Fruit fly (Drosophila melanogaster) whole organism, embryonic: ENCODE measurements around the gene Pph13.

ENCODE experiments used
- CG10209 ChIP-seq: fragments of 200-800 bp; sonication (Bioruptor generic); optimal IDR thresholded peaks from 3 replicates; lab custom pipeline; 2017; ENCODE audit warnings: missing biosample characterization, mild to moderate bottlenecking, missing genetic modification characterization, missing genetic modification reagents
- CG10267 ChIP-seq: fragments of 200-800 bp; sonication (Bioruptor generic); optimal IDR thresholded peaks from 2 replicates; lab custom pipeline; 2018; ENCODE audit warnings: missing biosample characterization, mild to moderate bottlenecking, missing genetic modification characterization, moderate library complexity
- CG11723 ChIP-seq: fragments of 200-800 bp; sonication (Bioruptor generic); optimal IDR thresholded peaks from 2 replicates; lab custom pipeline; 2017; ENCODE audit warnings: missing biosample characterization, mild to moderate bottlenecking, missing genetic modification characterization
- CG12071 ChIP-seq: fragments of 200-800 bp; sonication (Bioruptor generic); optimal IDR thresholded peaks from 3 replicates; lab custom pipeline; 2018; ENCODE audit warnings: missing biosample characterization, mild to moderate bottlenecking, missing genetic modification characterization
- CG12942 ChIP-seq: fragments of 200-800 bp; sonication (Bioruptor generic); optimal IDR thresholded peaks from 3 replicates; lab custom pipeline; 2016; ENCODE audit warnings: missing biosample characterization, missing genetic modification characterization
- CG17385 ChIP-seq: fragments of 200-800 bp; sonication (Bioruptor generic); optimal IDR thresholded peaks from 3 replicates; lab custom pipeline; 2018; ENCODE audit warnings: missing biosample characterization, mild to moderate bottlenecking, missing genetic modification characterization
- CG18764 ChIP-seq: fragments of 200-800 bp; sonication (Bioruptor generic); optimal IDR thresholded peaks from 3 replicates; lab custom pipeline; 2016; ENCODE audit warnings: missing biosample characterization, missing genetic modification characterization
- CG2202 ChIP-seq: fragments of 200-800 bp; sonication (Bioruptor generic); optimal IDR thresholded peaks from 2 replicates; lab custom pipeline; 2018; ENCODE audit warnings: missing biosample characterization, mild to moderate bottlenecking, missing genetic modification characterization
- CG2875 ChIP-seq: fragments of 200-800 bp; sonication (Bioruptor generic); optimal IDR thresholded peaks from 2 replicates; lab custom pipeline; 2017; ENCODE audit warnings: missing biosample characterization, mild to moderate bottlenecking, missing genetic modification characterization, missing genetic modification reagents
- CG30403 ChIP-seq: fragments of 200-800 bp; sonication (Bioruptor generic); optimal IDR thresholded peaks from 3 replicates; lab custom pipeline; 2016; ENCODE audit warnings: missing biosample characterization, missing genetic modification characterization
- CG31388 ChIP-seq: fragments of 200-800 bp; sonication (Bioruptor generic); optimal IDR thresholded peaks from 2 replicates; lab custom pipeline; 2016; ENCODE audit warnings: missing biosample characterization, missing genetic modification characterization
- CG7357 ChIP-seq: fragments of 200-800 bp; sonication (Bioruptor generic); IDR thresholded peaks from 3 replicates; pipeline ENCODE4 v1.3.6; 2022; ENCODE audit warnings: missing biosample characterization, missing genetic modification characterization
- CG7786 ChIP-seq: fragments of 200-800 bp; sonication (Bioruptor generic); optimal IDR thresholded peaks from 2 replicates; lab custom pipeline; 2016; ENCODE audit warnings: missing biosample characterization, missing genetic modification characterization
- CG8388 ChIP-seq: fragments of 200-800 bp; sonication (Bioruptor generic); optimal IDR thresholded peaks from 2 replicates; lab custom pipeline; 2019; ENCODE audit warnings: missing biosample characterization, mild to moderate bottlenecking, missing genetic modification characterization, moderate library complexity
- CG9215 ChIP-seq: fragments of 200-800 bp; sonication (Bioruptor generic); IDR thresholded peaks from 2 replicates; pipeline ENCODE4 v1.3.6; 2022; ENCODE audit warnings: missing biosample characterization, missing genetic modification characterization
- Chrac-16 ChIP-seq: fragments of 200-800 bp; sonication (Bioruptor generic); optimal IDR thresholded peaks from 3 replicates; lab custom pipeline; 2016; ENCODE audit warnings: missing biosample characterization, missing genetic modification characterization
- D19A ChIP-seq: fragments of 200-800 bp; optimal IDR thresholded peaks from 3 replicates; lab custom pipeline; 2019; ENCODE audit warnings: missing biosample characterization, mild to moderate bottlenecking, missing genetic modification characterization, moderate library complexity
- Deaf1 ChIP-seq: fragments of 200-800 bp; optimal IDR thresholded peaks from 3 replicates; lab custom pipeline; 2019; ENCODE audit warnings: missing biosample characterization, mild to moderate bottlenecking, missing genetic modification characterization, moderate library complexity
- Doc3 ChIP-seq: fragments of 200-800 bp; sonication (Bioruptor generic); IDR thresholded peaks from 3 replicates; pipeline ENCODE4 v1.3.6; 2022; ENCODE audit warnings: missing biosample characterization, missing genetic modification characterization; ENCODE audit not compliant: partially characterized antibody
- Dp ChIP-seq: fragments of 200-800 bp; sonication (Bioruptor generic); optimal IDR thresholded peaks from 2 replicates; lab custom pipeline; 2018; ENCODE audit warnings: missing biosample characterization, mild to moderate bottlenecking, missing genetic modification characterization, moderate library complexity
- Mad ChIP-seq: fragments of 200-800 bp; sonication (Bioruptor generic); optimal IDR thresholded peaks from 2 replicates; lab custom pipeline; 2016; ENCODE audit warnings: missing biosample characterization, missing genetic modification characterization
- Med ChIP-seq: fragments of 200-800 bp; sonication (Bioruptor generic); peaks from one replicate; lab custom pipeline; 2016; ENCODE audit warnings: missing biosample characterization, missing genetic modification characterization, mild to moderate bottlenecking, inconsistent platforms, moderate library complexity
- NC2β ChIP-seq: fragments of 200-800 bp; sonication (Bioruptor generic); optimal IDR thresholded peaks from 2 replicates; lab custom pipeline; 2016; ENCODE audit warnings: missing biosample characterization, missing genetic modification characterization
- Oli ChIP-seq: fragments of 200-800 bp; sonication (Bioruptor generic); optimal IDR thresholded peaks from 2 replicates; lab custom pipeline; 2018; ENCODE audit warnings: missing biosample characterization, mild to moderate bottlenecking, missing genetic modification characterization, moderate library complexity
- Sry-β ChIP-seq: fragments of 200-800 bp; sonication (Bioruptor generic); optimal IDR thresholded peaks from 2 replicates; lab custom pipeline; 2018; ENCODE audit warnings: missing biosample characterization, mild to moderate bottlenecking, missing genetic modification characterization, moderate library complexity
- TFAM ChIP-seq: fragments of 200-800 bp; sonication (Bioruptor generic); optimal IDR thresholded peaks from 2 replicates; lab custom pipeline; 2017; ENCODE audit warnings: missing biosample characterization, missing genetic modification characterization, inconsistent platforms
- Trl ChIP-seq, 3 experiments: fragments of >200 bp in 2 of 3; fragments of 200-800 bp in 1 of 3; sonication (Bioruptor generic) in 1 of 3; optimal IDR thresholded peaks; 2 replicates in 1 of 3; 3 replicates in 2 of 3; lab custom pipeline; 2016 to 2017; ENCODE audit warnings: missing biosample characterization in 1 of 3, missing genetic modification characterization in 1 of 3
- ase ChIP-seq: fragments of 200-800 bp; sonication (Bioruptor generic); IDR thresholded peaks from 3 replicates; pipeline ENCODE4 v1.3.6; 2022; ENCODE audit warnings: missing biosample characterization, missing genetic modification characterization
- bbx ChIP-seq: fragments of 200-800 bp; sonication (Bioruptor generic); IDR thresholded peaks from 2 replicates; pipeline ENCODE4 v1.3.6; 2022; ENCODE audit warnings: missing biosample characterization, missing genetic modification characterization; ENCODE audit not compliant: partially characterized antibody
- chm ChIP-seq: fragments of 200-800 bp; sonication (Bioruptor generic); IDR thresholded peaks from 2 replicates; pipeline ENCODE4 v1.3.6; 2022; ENCODE audit warnings: missing biosample characterization, missing genetic modification characterization
- crc ChIP-seq: fragments of 200-800 bp; sonication (Bioruptor generic); optimal IDR thresholded peaks from 2 replicates; lab custom pipeline; 2016; ENCODE audit warnings: missing biosample characterization, missing genetic modification characterization
- disco-r ChIP-seq: fragments of 200-800 bp; sonication (Bioruptor generic); optimal IDR thresholded peaks from 2 replicates; lab custom pipeline; 2016; ENCODE audit warnings: missing biosample characterization, missing genetic modification characterization
- dysf ChIP-seq: fragments of 200-800 bp; sonication (Bioruptor generic); IDR thresholded peaks from 3 replicates; pipeline ENCODE4 v1.3.6; 2022; ENCODE audit warnings: missing biosample characterization, missing genetic modification characterization
- h ChIP-seq: fragments of >200 bp; optimal IDR thresholded peaks from 2 replicates; lab custom pipeline; 2017
- hth ChIP-seq: fragments of >200 bp; optimal IDR thresholded peaks from 2 replicates; lab custom pipeline; 2017; ENCODE audit warnings: inconsistent platforms
- kay ChIP-seq: fragments of 200-800 bp; sonication (Bioruptor generic); optimal IDR thresholded peaks from 2 replicates; lab custom pipeline; 2016; ENCODE audit warnings: missing biosample characterization, missing genetic modification characterization
- klu ChIP-seq: fragments of 200-800 bp; sonication (Bioruptor generic); IDR thresholded peaks from 2 replicates; pipeline ENCODE4 v1.3.6; 2022; ENCODE audit warnings: missing biosample characterization, missing genetic modification characterization
- knrl ChIP-seq: fragments of 200-800 bp; sonication (Bioruptor generic); IDR thresholded peaks from 3 replicates; pipeline ENCODE4 v1.3.6; 2022; ENCODE audit warnings: missing biosample characterization, missing genetic modification characterization; ENCODE audit not compliant: partially characterized antibody
- luna ChIP-seq: fragments of 200-800 bp; sonication (Bioruptor generic); optimal IDR thresholded peaks from 2 replicates; lab custom pipeline; 2016; ENCODE audit warnings: missing biosample characterization, missing genetic modification characterization
- pan ChIP-seq, 4 experiments: fragments of >200 bp in 3 of 4; fragments of 200-800 bp in 1 of 4; sonication (Bioruptor generic) in 1 of 4; optimal IDR thresholded peaks in 3 of 4; IDR thresholded peaks in 1 of 4; 2 replicates each; pipeline versions ENCODE4 v1.3.6 to Lab custom; 2017 to 2022; ENCODE audit warnings: missing biosample characterization in 2 of 4, missing genetic modification characterization in 2 of 4, mixed read lengths in 1 of 4
- repo ChIP-seq: fragments of 200-800 bp; sonication (Bioruptor generic); optimal IDR thresholded peaks from 2 replicates; lab custom pipeline; 2016; ENCODE audit warnings: missing biosample characterization, missing genetic modification characterization
- run ChIP-seq: fragments of 200-800 bp; sonication (Bioruptor generic); optimal IDR thresholded peaks from 3 replicates; lab custom pipeline; 2018; ENCODE audit warnings: missing biosample characterization, mild to moderate bottlenecking, missing genetic modification characterization
- salm ChIP-seq: fragments of 200-800 bp; sonication (Bioruptor generic); optimal IDR thresholded peaks from 2 replicates; lab custom pipeline; 2018; ENCODE audit warnings: missing biosample characterization, mild to moderate bottlenecking, missing genetic modification characterization
- scrt ChIP-seq: fragments of 200-800 bp; sonication (Bioruptor generic); optimal IDR thresholded peaks from 2 replicates; lab custom pipeline; 2018; ENCODE audit warnings: missing biosample characterization, mild to moderate bottlenecking, missing genetic modification characterization, moderate library complexity
- sim ChIP-seq: fragments of 200-800 bp; sonication (Bioruptor generic); IDR thresholded peaks from 2 replicates; pipeline ENCODE4 v1.3.6; 2022; ENCODE audit warnings: missing biosample characterization, missing genetic modification characterization
- sima ChIP-seq: fragments of 200-800 bp; sonication (Bioruptor generic); optimal IDR thresholded peaks from 2 replicates; lab custom pipeline; 2016; ENCODE audit warnings: missing biosample characterization, missing genetic modification characterization
- tin ChIP-seq: fragments of 200-800 bp; sonication (Bioruptor generic); optimal IDR thresholded peaks from 3 replicates; lab custom pipeline; 2016; ENCODE audit warnings: missing biosample characterization, missing genetic modification characterization
- trem ChIP-seq: fragments of 200-800 bp; optimal IDR thresholded peaks from 3 replicates; lab custom pipeline; 2019; ENCODE audit warnings: missing biosample characterization, mild to moderate bottlenecking, missing genetic modification characterization, moderate library complexity
- ttk ChIP-seq: fragments of 200-800 bp; sonication (Bioruptor generic); IDR thresholded peaks from 2 replicates; pipeline ENCODE4 v2.1.2; 2022; ENCODE audit warnings: missing biosample characterization, missing genetic modification characterization
- wdn ChIP-seq: fragments of 200-800 bp; sonication (Bioruptor generic); IDR thresholded peaks from 2 replicates; pipeline ENCODE4 v1.3.6; 2022; ENCODE audit warnings: missing biosample characterization, missing genetic modification characterization

Pph13 gene

DNA sequence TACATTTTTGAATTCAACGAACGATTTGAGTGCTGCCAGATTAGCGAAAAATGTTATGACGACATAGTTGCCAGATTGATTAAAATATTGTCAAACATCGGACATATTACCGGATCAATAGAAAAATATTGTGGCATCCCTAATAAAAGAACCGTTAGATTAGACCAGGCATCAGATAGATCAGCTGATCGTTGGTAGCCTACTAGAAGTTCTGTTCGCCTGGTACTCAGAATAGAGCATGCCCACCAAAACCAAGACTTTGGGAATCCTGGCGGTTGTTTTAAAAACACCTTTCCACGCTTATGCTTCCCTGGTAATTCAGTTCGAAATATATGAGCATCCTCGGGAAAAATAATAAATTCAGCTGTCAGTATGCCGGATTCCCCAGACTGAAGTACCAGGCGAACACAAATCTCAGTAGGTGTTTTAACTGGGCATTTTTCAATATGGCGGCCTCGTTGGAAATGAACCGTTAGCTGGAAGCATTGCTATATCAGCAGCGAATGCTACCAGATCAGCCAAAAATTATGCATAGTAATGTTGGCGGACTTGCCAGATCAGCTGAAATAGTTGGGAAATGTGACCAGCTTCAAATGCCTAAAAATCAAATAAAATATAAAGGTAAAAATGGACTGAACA is 36.6 kb upstream of the Pph13 start (continued):
- TF ChIP-seq CG18764 (GFP tag; lab: Kevin White, UChicago), result no peak
- TF ChIP-seq D19A, result peak; percentile 8
- TF ChIP-seq sim (GFP tag; lab: Robert Waterston, UW), result 0 out of 2 replicates have a peak, but pooled peaks have one; percentile 21
- no peak for TF ChIP-seq CG9215 (GFP tag; lab: Robert Waterston, UW)
- TF ChIP-seq CG7357 (GFP tag; lab: Robert Waterston, UW), result no peak
- TF ChIP-seq CG10267 (tag; lab: Kevin White, UChicago), result peak; percentile 60
- no peak for TF ChIP-seq CG8388 (GFP tag; lab: Kevin White, UChicago)
- TF ChIP-seq Mad (GFP tag; lab: Kevin White, UChicago), result no peak
- TF ChIP-seq scrt (GFP tag; lab: Kevin White, UChicago), result no peak
- no peak for TF ChIP-seq CG10209 (GFP tag; lab: Kevin White, UChicago)
- no peak for TF ChIP-seq hth
- TF ChIP-seq TFAM (GFP tag; lab: Kevin White, UChicago), result no peak
- TF ChIP-seq CG31388, result no peak
- no peak for TF ChIP-seq ttk (GFP tag; lab: Robert Waterston, UW)
- TF ChIP-seq run (tag; lab: Kevin White, UChicago), result peak; percentile 45
- peak; percentile 88 for TF ChIP-seq Med (GFP tag; lab: Kevin White, UChicago)
- TF ChIP-seq crc (GFP tag; lab: Kevin White, UChicago), result no peak
- no peak for TF ChIP-seq Oli
- no peak for TF ChIP-seq kay (GFP tag; lab: Kevin White, UChicago)
- peak; percentile 26 for TF ChIP-seq NC2β
- peak; percentile 58 for TF ChIP-seq trem (tag; lab: Kevin White, UChicago)
- peak in 1 of 2 experiments; percentile 4 for TF ChIP-seq Trl (optimal IDR thresholded peaks at IDR 0.05; lab: Kevin White, UChicago)
- TF ChIP-seq Trl (GFP tag; optimal IDR thresholded peaks at IDR 0.05; lab: Kevin White, UChicago), result no peak
- peak; percentile 26 for TF ChIP-seq Deaf1
- peak; percentile 61; the same call in 1 of the 3 replicates for TF ChIP-seq Doc3
- no peak for TF ChIP-seq Sry-β (GFP tag; lab: Kevin White, UChicago)
- TF ChIP-seq Dp (GFP tag; lab: Kevin White, UChicago), result peak; percentile 71
- TF ChIP-seq luna, result no peak
- peak; percentile 55; the same call in 2 of the 3 replicates for TF ChIP-seq knrl (GFP tag; lab: Robert Waterston, UW)
- no peak for TF ChIP-seq wdn (GFP tag; lab: Robert Waterston, UW)
- TF ChIP-seq disco-r (GFP tag; lab: Kevin White, UChicago), result no peak
- no peak for TF ChIP-seq h
- TF ChIP-seq CG2202 (tag; lab: Kevin White, UChicago), result no peak
- TF ChIP-seq pan (optimal IDR thresholded peaks at IDR 0.05; lab: Kevin White, UChicago), result no peak
- no peak for TF ChIP-seq pan (GFP tag; optimal IDR thresholded peaks at IDR 0.05 in 1 of 2, IDR thresholded peaks at IDR 0.05 in 1 of 2)
- no peak for TF ChIP-seq CG17385 (GFP tag; lab: Kevin White, UChicago)
- no peak for TF ChIP-seq CG2875
- TF ChIP-seq Chrac-16 (GFP tag; lab: Kevin White, UChicago), result no peak
- TF ChIP-seq sima (GFP tag; lab: Kevin White, UChicago), result no peak
- TF ChIP-seq CG12942 (GFP tag; lab: Kevin White, UChicago), result no peak
- TF ChIP-seq CG11723 (GFP tag; lab: Kevin White, UChicago), result no peak
- TF ChIP-seq CG7786 (GFP tag; lab: Kevin White, UChicago), result no peak
- no peak for TF ChIP-seq chm
- TF ChIP-seq bbx (GFP tag; lab: Robert Waterston, UW), result peak; percentile 75
- TF ChIP-seq dysf, result 0 out of 3 replicates have a peak, but pooled peaks have one; percentile 25
- TF ChIP-seq klu, result no peak
- TF ChIP-seq tin, result no peak
- no peak for TF ChIP-seq CG12071 (GFP tag; lab: Kevin White, UChicago)
- 0 out of 3 replicates have a peak, but pooled peaks have one; percentile 36 for TF ChIP-seq ase (GFP tag; lab: Robert Waterston, UW)
- TF ChIP-seq salm, result peak; percentile 46
- no peak for TF ChIP-seq CG30403 (GFP tag; lab: Kevin White, UChicago)
- TF ChIP-seq repo, result no peak
